Fruit fly (Drosophila melanogaster) Kc167 (cell line): Measurements from ENCODE around the gene CG34126.

Experiments
- h ChIP-seq: fragments of >200 bp; optimal IDR thresholded peaks from 3 replicates; lab custom pipeline; 2018; ENCODE audit warnings: missing external identifiers
- insv ChIP-seq: fragments of >200 bp; optimal IDR thresholded peaks from 3 replicates; lab custom pipeline; 2018; ENCODE audit warnings: missing external identifiers

dm6 chr2L:4968767-4969166 lies 12.6 kb upstream of the CG34126 start, which contains the start of the genes Scox and Polr1C:
- TF ChIP-seq insv (lab: Kevin White, UChicago) (no peak), h (no peak)
